Fruit fly (Drosophila melanogaster): ENCODE results near the gene CG9588.
A peak's percentile ranks its signal among the peaks of the same experiment; 100 is the strongest.

- TF ChIP-seq CG14711 (tag; optimal IDR thresholded peaks at IDR 0.05) (peak; percentile 41), CG5204 (GFP tag; optimal IDR thresholded peaks at IDR 0.05) (no peak)
Measured at dm6 chr3R:13715012-13715673, 38.7 kb upstream of the CG9588 start, which contains the start of gene kmr.
